Fruit fly (Drosophila melanogaster) whole organism, embryonic: ENCODE results near the gene robl62A.

Source experiments
- Abd-B ChIP-seq: fragments of 200-800 bp; sonication (Bioruptor generic); optimal IDR thresholded peaks from 2 replicates; lab custom pipeline; 2018; ENCODE audit warnings: missing biosample characterization, mild to moderate bottlenecking, missing genetic modification characterization, moderate library complexity
- Asciz ChIP-seq: fragments of 200-800 bp; sonication (Bioruptor generic); optimal IDR thresholded peaks from 2 replicates; lab custom pipeline; 2017; ENCODE audit warnings: missing biosample characterization, mild to moderate bottlenecking, missing genetic modification characterization, missing genetic modification reagents
- CG10209 ChIP-seq: fragments of 200-800 bp; sonication (Bioruptor generic); optimal IDR thresholded peaks from 3 replicates; lab custom pipeline; 2017; ENCODE audit warnings: missing biosample characterization, mild to moderate bottlenecking, missing genetic modification characterization, missing genetic modification reagents
- CG10366 ChIP-seq: fragments of 200-800 bp; sonication (Bioruptor generic); IDR thresholded peaks from 2 replicates; pipeline ENCODE4 v1.3.6; 2022; ENCODE audit warnings: missing biosample characterization, missing genetic modification characterization
- CG10462 ChIP-seq: fragments of 200-800 bp; sonication (Bioruptor generic); optimal IDR thresholded peaks from 2 replicates; lab custom pipeline; 2016; ENCODE audit warnings: missing biosample characterization, missing genetic modification characterization
- CG11247 ChIP-seq: fragments of 200-800 bp; sonication (Bioruptor generic); IDR thresholded peaks from 2 replicates; pipeline ENCODE4 v1.3.6; 2022; ENCODE audit warnings: missing biosample characterization, missing genetic modification characterization
- CG12659 ChIP-seq: fragments of 200-800 bp; sonication (Bioruptor generic); optimal IDR thresholded peaks from 3 replicates; lab custom pipeline; 2017; ENCODE audit warnings: mild to moderate bottlenecking, missing biosample characterization, missing genetic modification reagents, missing genetic modification characterization
- CG13775 ChIP-seq: fragments of 200-800 bp; sonication (Bioruptor generic); optimal IDR thresholded peaks from 3 replicates; lab custom pipeline; 2017; ENCODE audit warnings: missing biosample characterization, mild to moderate bottlenecking, missing genetic modification characterization
- CG13894 ChIP-seq: fragments of 200-800 bp; sonication (Bioruptor generic); optimal IDR thresholded peaks from 3 replicates; lab custom pipeline; 2018; ENCODE audit warnings: missing biosample characterization, mild to moderate bottlenecking, missing genetic modification characterization, moderate library complexity
- CG15696 ChIP-seq: fragments of 200-800 bp; sonication (Bioruptor generic); optimal IDR thresholded peaks from 2 replicates; lab custom pipeline; 2019; ENCODE audit warnings: missing biosample characterization, mild to moderate bottlenecking, missing genetic modification characterization, moderate library complexity
- CG1603 ChIP-seq: fragments of 200-800 bp; sonication (Bioruptor generic); optimal IDR thresholded peaks from 2 replicates; lab custom pipeline; 2019; ENCODE audit warnings: missing biosample characterization, mild to moderate bottlenecking, missing genetic modification characterization, moderate library complexity
- CG16779 ChIP-seq: fragments of 200-800 bp; sonication (Bioruptor generic); IDR thresholded peaks from 2 replicates; pipeline ENCODE4 v1.3.6; 2022; ENCODE audit warnings: missing biosample characterization, missing genetic modification characterization
- CG16815 ChIP-seq: fragments of 200-800 bp; sonication (Bioruptor generic); optimal IDR thresholded peaks from 3 replicates; lab custom pipeline; 2017; ENCODE audit warnings: missing biosample characterization, mild to moderate bottlenecking, missing genetic modification characterization
- CG17328 ChIP-seq: fragments of 200-800 bp; sonication (Bioruptor generic); IDR thresholded peaks from 2 replicates; pipeline ENCODE4 v1.3.6; 2022; ENCODE audit warnings: missing biosample characterization, missing genetic modification characterization
- CG30020 ChIP-seq: fragments of 200-800 bp; optimal IDR thresholded peaks from 2 replicates; lab custom pipeline; 2019; ENCODE audit warnings: missing biosample characterization, mild to moderate bottlenecking, missing genetic modification characterization, moderate library complexity
- CG33557 ChIP-seq: fragments of 200-800 bp; sonication (Bioruptor generic); optimal IDR thresholded peaks from 2 replicates; lab custom pipeline; 2019; ENCODE audit warnings: missing biosample characterization, mild to moderate bottlenecking, missing genetic modification characterization, moderate library complexity
- CG34422 ChIP-seq: fragments of 200-800 bp; sonication (Bioruptor generic); IDR thresholded peaks from 3 replicates; pipeline ENCODE4 v1.3.6; 2022; ENCODE audit warnings: missing biosample characterization, missing genetic modification characterization
- CG9797 ChIP-seq: fragments of 200-800 bp; sonication (Bioruptor generic); optimal IDR thresholded peaks from 3 replicates; lab custom pipeline; 2018; ENCODE audit warnings: missing biosample characterization, mild to moderate bottlenecking, missing genetic modification characterization
- Dad ChIP-seq: fragments of 200-800 bp; sonication (Bioruptor generic); optimal IDR thresholded peaks from 3 replicates; lab custom pipeline; 2016; ENCODE audit warnings: missing biosample characterization, missing genetic modification characterization
- Dek ChIP-seq: fragments of 200-800 bp; sonication (Bioruptor generic); optimal IDR thresholded peaks from 3 replicates; lab custom pipeline; 2019; ENCODE audit warnings: missing biosample characterization, mild to moderate bottlenecking, missing genetic modification characterization, moderate library complexity
- Doc2 ChIP-seq: fragments of 200-800 bp; sonication (Bioruptor generic); IDR thresholded peaks from 2 replicates; pipeline ENCODE4 v1.3.6; 2022; ENCODE audit warnings: missing biosample characterization, missing genetic modification characterization
- GATAe ChIP-seq: fragments of 200-800 bp; sonication (Bioruptor generic); conservative IDR thresholded peaks from 2 replicates; pipeline ENCODE4 v1.3.6; 2022; ENCODE audit warnings: missing biosample characterization, missing genetic modification characterization
- HLHmδ ChIP-seq: fragments of 200-800 bp; sonication (Bioruptor generic); optimal IDR thresholded peaks from 2 replicates; lab custom pipeline; 2018; ENCODE audit warnings: missing biosample characterization, mild to moderate bottlenecking, missing genetic modification characterization, moderate library complexity
- Hey ChIP-seq: fragments of 200-800 bp; sonication (Bioruptor generic); optimal IDR thresholded peaks from 3 replicates; lab custom pipeline; 2018; ENCODE audit warnings: missing biosample characterization, mild to moderate bottlenecking, missing genetic modification characterization
- Hmr ChIP-seq: fragments of 200-800 bp; sonication (Bioruptor generic); optimal IDR thresholded peaks from 3 replicates; lab custom pipeline; 2017; ENCODE audit warnings: mild to moderate bottlenecking, missing biosample characterization, missing genetic modification reagents, missing genetic modification characterization
- Nf-YB ChIP-seq: fragments of 200-800 bp; sonication (Bioruptor generic); optimal IDR thresholded peaks from 3 replicates; lab custom pipeline; 2019; ENCODE audit warnings: missing biosample characterization, mild to moderate bottlenecking, missing genetic modification characterization, moderate library complexity
- Pdp1 ChIP-seq, 2 experiments: fragments of 200-800 bp; sonication (Bioruptor generic); optimal IDR thresholded peaks; 3 replicates each; lab custom pipeline; 2016; ENCODE audit warnings: missing biosample characterization in 2 of 2, missing genetic modification characterization in 2 of 2, mild to moderate bottlenecking in 1 of 2, moderate library complexity in 1 of 2
- Poxn ChIP-seq: fragments of 200-800 bp; sonication (Bioruptor generic); IDR thresholded peaks from 2 replicates; pipeline ENCODE4 v1.3.6; 2022; ENCODE audit warnings: missing biosample characterization, missing genetic modification characterization
- ase ChIP-seq: fragments of 200-800 bp; sonication (Bioruptor generic); IDR thresholded peaks from 3 replicates; pipeline ENCODE4 v1.3.6; 2022; ENCODE audit warnings: missing biosample characterization, missing genetic modification characterization
- bab2 ChIP-seq: fragments of 200-800 bp; sonication (Bioruptor generic); optimal IDR thresholded peaks from 2 replicates; lab custom pipeline; 2016; ENCODE audit warnings: missing biosample characterization, missing genetic modification characterization
- bsh ChIP-seq, 2 experiments: fragments of 200-800 bp; sonication (Bioruptor generic); optimal IDR thresholded peaks; 2 replicates each; lab custom pipeline; 2017 to 2018; ENCODE audit warnings: mild to moderate bottlenecking in 2 of 2, missing biosample characterization in 2 of 2, missing genetic modification characterization in 2 of 2, moderate library complexity in 1 of 2
- crol ChIP-seq: fragments of 200-800 bp; sonication (Bioruptor generic); IDR thresholded peaks from 2 replicates; pipeline ENCODE4 v1.3.6; 2022; ENCODE audit warnings: missing biosample characterization, missing genetic modification characterization
- dan ChIP-seq: fragments of 200-800 bp; sonication (Bioruptor generic); IDR thresholded peaks from 2 replicates; pipeline ENCODE4 v1.3.6; 2022; ENCODE audit warnings: missing biosample characterization, missing genetic modification characterization
- dimm ChIP-seq: fragments of 200-800 bp; sonication (Bioruptor generic); IDR thresholded peaks from 2 replicates; pipeline ENCODE4 v1.3.6; 2022; ENCODE audit warnings: missing biosample characterization, missing genetic modification characterization
- dmrt99B ChIP-seq: fragments of 200-800 bp; sonication (Bioruptor generic); optimal IDR thresholded peaks from 2 replicates; lab custom pipeline; 2018; ENCODE audit warnings: missing biosample characterization, mild to moderate bottlenecking, missing genetic modification characterization, moderate library complexity
- fu2 ChIP-seq: fragments of 200-800 bp; sonication (Bioruptor generic); optimal IDR thresholded peaks from 2 replicates; lab custom pipeline; 2016; ENCODE audit warnings: missing biosample characterization, missing genetic modification characterization
- hb ChIP-seq: fragments of 200-800 bp; sonication (Bioruptor generic); IDR thresholded peaks from 3 replicates; pipeline ENCODE4 v1.3.6; 2022; ENCODE audit warnings: missing biosample characterization, missing genetic modification characterization; ENCODE audit not compliant: partially characterized antibody
- hbn ChIP-seq: fragments of 200-800 bp; sonication (Bioruptor generic); IDR thresholded peaks from 2 replicates; pipeline ENCODE4 v1.3.6; 2022; ENCODE audit warnings: missing biosample characterization, missing genetic modification characterization; ENCODE audit not compliant: partially characterized antibody
- nerfin-2 ChIP-seq: fragments of 200-800 bp; sonication (Bioruptor generic); IDR thresholded peaks from 2 replicates; pipeline ENCODE4 v1.3.6; 2022; ENCODE audit warnings: missing biosample characterization, missing genetic modification characterization; ENCODE audit not compliant: partially characterized antibody
- onecut ChIP-seq: fragments of 200-800 bp; sonication (Bioruptor generic); IDR thresholded peaks from 2 replicates; pipeline ENCODE4 v1.3.6; 2022; ENCODE audit warnings: missing biosample characterization, missing genetic modification characterization
- peb ChIP-seq: fragments of 200-800 bp; sonication (Bioruptor generic); IDR thresholded peaks from 2 replicates; pipeline ENCODE4 v1.3.6; 2022; ENCODE audit warnings: missing biosample characterization, missing genetic modification characterization
- pum ChIP-seq: fragments of 200-800 bp; sonication (Bioruptor generic); optimal IDR thresholded peaks from 2 replicates; lab custom pipeline; 2016; ENCODE audit warnings: missing biosample characterization, missing genetic modification characterization
- sc ChIP-seq, 3 experiments: fragments of >200 bp in 2 of 3; fragments of 200-800 bp in 1 of 3; sonication (Bioruptor generic) in 1 of 3; optimal IDR thresholded peaks; 2 replicates in 2 of 3; 3 replicates in 1 of 3; lab custom pipeline; 2017; ENCODE audit warnings: mild to moderate bottlenecking in 1 of 3, missing biosample characterization in 1 of 3, missing genetic modification characterization in 1 of 3, missing genetic modification reagents in 1 of 3
- so ChIP-seq: fragments of 200-800 bp; sonication (Bioruptor generic); IDR thresholded peaks from 3 replicates; pipeline ENCODE4 v1.3.6; 2022; ENCODE audit warnings: missing biosample characterization, missing genetic modification characterization
- sob ChIP-seq: fragments of 200-800 bp; sonication (Bioruptor generic); IDR thresholded peaks from 2 replicates; pipeline ENCODE4 v1.3.6; 2022; ENCODE audit warnings: missing biosample characterization, missing genetic modification characterization
- tap ChIP-seq: fragments of 200-800 bp; optimal IDR thresholded peaks from 3 replicates; lab custom pipeline; 2019; ENCODE audit warnings: missing biosample characterization, mild to moderate bottlenecking, missing genetic modification characterization, moderate library complexity
- tio ChIP-seq: fragments of 200-800 bp; sonication (Bioruptor generic); optimal IDR thresholded peaks from 2 replicates; lab custom pipeline; 2017; ENCODE audit warnings: missing biosample characterization, missing genetic modification characterization, inconsistent platforms
- wor ChIP-seq: fragments of 200-800 bp; sonication (Bioruptor generic); IDR thresholded peaks from 2 replicates; pipeline ENCODE4 v1.3.6; 2022; ENCODE audit warnings: missing biosample characterization, missing genetic modification characterization

Gene robl62A

DNA sequence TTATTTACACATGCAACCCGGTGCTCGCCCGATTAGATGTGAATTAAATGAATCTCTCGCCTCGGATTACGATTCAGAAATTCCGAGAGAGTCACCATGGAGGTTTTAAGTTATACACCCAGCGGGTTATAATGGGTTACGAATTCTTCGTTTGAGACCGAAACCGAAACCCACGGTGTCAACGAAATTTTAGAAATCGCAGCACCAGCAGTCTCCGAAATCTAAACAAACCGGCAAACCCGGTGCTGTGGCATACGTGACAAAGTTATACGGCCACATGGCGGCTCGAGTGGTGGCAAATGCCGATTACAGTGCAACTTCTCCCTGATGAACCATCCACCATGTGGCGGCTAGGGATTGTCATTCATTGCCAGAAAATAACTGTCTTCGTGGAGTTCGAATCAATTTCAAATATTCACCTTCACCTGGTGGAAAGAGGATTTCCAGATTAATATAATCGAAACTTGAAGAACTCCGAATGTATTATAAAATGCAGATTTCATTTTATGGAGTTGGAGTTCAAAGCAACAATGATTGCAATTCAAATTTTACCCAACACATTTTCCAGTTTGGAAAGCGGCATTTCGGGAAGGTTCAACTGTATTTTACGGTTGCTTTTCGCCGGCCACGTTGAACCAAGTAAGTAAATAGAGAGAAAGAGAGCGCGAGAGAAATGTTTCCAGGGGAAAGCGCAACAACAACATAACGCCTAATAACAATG, 38.6 kb downstream of the robl62A start (continued):
- peak; percentile 72 for TF ChIP-seq pum (GFP tag; lab: Kevin White, UChicago)
- TF ChIP-seq Dad = peak; percentile 60
- TF ChIP-seq dimm = no peak
- TF ChIP-seq CG13894 (tag; lab: Kevin White, UChicago) = no peak
- TF ChIP-seq onecut (GFP tag; lab: Robert Waterston, UW) = peak; percentile 65
- peak; percentile 56 for TF ChIP-seq CG13775 (GFP tag; lab: Kevin White, UChicago)
- TF ChIP-seq Dek (tag; lab: Kevin White, UChicago) = peak; percentile 47
- TF ChIP-seq dmrt99B (tag; lab: Kevin White, UChicago) = peak; percentile 84
- no peak for TF ChIP-seq sc (optimal IDR thresholded peaks at IDR 0.05; lab: Kevin White, UChicago)
- peak; percentile 68 for TF ChIP-seq sc (GFP tag; optimal IDR thresholded peaks at IDR 0.05; lab: Kevin White, UChicago)
- peak; percentile 68 for TF ChIP-seq tap (tag; lab: Kevin White, UChicago)
- TF ChIP-seq so (GFP tag; lab: Robert Waterston, UW) = peak; percentile 78
- TF ChIP-seq CG9797 (GFP tag; lab: Kevin White, UChicago) = peak; percentile 8
- TF ChIP-seq wor (GFP tag; lab: Robert Waterston, UW) = peak; percentile 76
- TF ChIP-seq CG34422 (GFP tag; lab: Robert Waterston, UW) = peak; percentile 57; the same call in 1 of the 3 replicates
- peak; percentile 50; the same call in 1 of the 2 replicates for TF ChIP-seq sob (GFP tag; lab: Robert Waterston, UW)
- no peak for TF ChIP-seq Doc2
- TF ChIP-seq CG10366 (GFP tag; lab: Robert Waterston, UW) = no peak; the same call in 1 of the 2 replicates
- TF ChIP-seq dan = no peak
- TF ChIP-seq CG1603 = peak; percentile 70
- no peak for TF ChIP-seq Hey (tag; lab: Kevin White, UChicago)
- peak; percentile 73 for TF ChIP-seq bab2 (GFP tag; lab: Kevin White, UChicago)
- TF ChIP-seq Pdp1 (GFP tag; optimal IDR thresholded peaks at IDR 0.05; lab: Kevin White, UChicago) = peak in 1 of 2 experiments; percentile 64
- TF ChIP-seq CG17328 (GFP tag; lab: Robert Waterston, UW) = peak; percentile 74
- peak; percentile 50 for TF ChIP-seq Hmr (GFP tag; lab: Kevin White, UChicago)
- TF ChIP-seq fu2 = peak; percentile 24
- peak; percentile 79 for TF ChIP-seq CG33557 (GFP tag; lab: Kevin White, UChicago)
- TF ChIP-seq Nf-YB (GFP tag; lab: Kevin White, UChicago) = peak; percentile 33
- TF ChIP-seq peb = peak; percentile 47; the same call in 1 of the 2 replicates
- no peak; the same call in 1 of the 2 replicates for TF ChIP-seq CG11247 (GFP tag; lab: Robert Waterston, UW)
- TF ChIP-seq ase (GFP tag; lab: Robert Waterston, UW) = 0 out of 3 replicates have a peak, but pooled peaks have one; percentile 5
- no peak for TF ChIP-seq hb (GFP tag; lab: Robert Waterston, UW)
- TF ChIP-seq tio (GFP tag; lab: Kevin White, UChicago) = peak; percentile 66
- TF ChIP-seq Abd-B = peak; percentile 73
- no peak for TF ChIP-seq Poxn (GFP tag; lab: Robert Waterston, UW)
- TF ChIP-seq CG15696 (tag; lab: Kevin White, UChicago) = peak; percentile 77
- TF ChIP-seq crol = no peak
- peak; percentile 63 for TF ChIP-seq CG10462 (GFP tag; lab: Kevin White, UChicago)
- TF ChIP-seq CG16779 (GFP tag; lab: Robert Waterston, UW) = no peak
- TF ChIP-seq CG30020 (tag; lab: Kevin White, UChicago) = peak; percentile 57
- TF ChIP-seq hbn (GFP tag; lab: Robert Waterston, UW) = no peak
- TF ChIP-seq CG16815 = peak; percentile 70
- peak; percentile 23 for TF ChIP-seq CG12659 (GFP tag; lab: Kevin White, UChicago)
- TF ChIP-seq bsh (GFP tag; optimal IDR thresholded peaks at IDR 0.05; lab: Kevin White, UChicago) = peak in 1 of 2 experiments; percentile 84
- TF ChIP-seq HLHmδ (GFP tag; lab: Kevin White, UChicago) = peak; percentile 21
- no peak for TF ChIP-seq nerfin-2
- TF ChIP-seq Asciz (GFP tag; lab: Kevin White, UChicago) = peak; percentile 76
- TF ChIP-seq GATAe (GFP tag; lab: Robert Waterston, UW) = no peak
- peak; percentile 66 for TF ChIP-seq CG10209 (GFP tag; lab: Kevin White, UChicago)
